Worm (Caenorhabditis elegans) whole organism, late embryonic: Measurements from ENCODE around the gene dhs-30.

Experiments used
- F13H6.1 ChIP-seq: sonication (generic microtip); optimal IDR thresholded peaks from 2 replicates; lab custom pipeline; 2016; ENCODE audit warnings: missing genetic modification characterization, missing compliant biosample characterization
- ceh-18 ChIP-seq: sonication (generic microtip); optimal IDR thresholded peaks from 2 replicates; lab custom pipeline; 2016; ENCODE audit warnings: missing genetic modification characterization, missing compliant biosample characterization
- ceh-45 ChIP-seq: fragments of 200-800 bp; sonication (Bioruptor generic); IDR thresholded peaks from 2 replicates; pipeline ENCODE4 v1.3.6; 2022; ENCODE audit warnings: missing genetic modification reagents, missing genetic modification characterization, missing compliant biosample characterization
- ceh-48 ChIP-seq: sonication (generic microtip); optimal IDR thresholded peaks from 2 replicates; lab custom pipeline; 2016; ENCODE audit warnings: missing genetic modification characterization, inconsistent platforms, missing compliant biosample characterization
- ceh-9 ChIP-seq: sonication (generic microtip); optimal IDR thresholded peaks from 2 replicates; lab custom pipeline; 2016; ENCODE audit warnings: mild to moderate bottlenecking, missing genetic modification characterization, inconsistent platforms, missing compliant biosample characterization
- che-1 ChIP-seq: sonication (generic microtip); optimal IDR thresholded peaks from 2 replicates; lab custom pipeline; 2016; ENCODE audit warnings: mild to moderate bottlenecking, missing genetic modification characterization, missing compliant biosample characterization
- elt-2 ChIP-seq: sonication (generic microtip); optimal IDR thresholded peaks from 2 replicates; lab custom pipeline; 2016; ENCODE audit warnings: missing genetic modification reagents, missing genetic modification characterization, missing compliant biosample characterization
- fkh-6 ChIP-seq: sonication (generic microtip); optimal IDR thresholded peaks from 2 replicates; lab custom pipeline; 2016; ENCODE audit warnings: missing genetic modification characterization, missing compliant biosample characterization
- hlh-15 ChIP-seq: sonication (generic microtip); optimal IDR thresholded peaks from 2 replicates; lab custom pipeline; 2016; ENCODE audit warnings: missing genetic modification characterization, missing compliant biosample characterization
- hlh-8 ChIP-seq: sonication (generic microtip); optimal IDR thresholded peaks from 2 replicates; lab custom pipeline; 2016; ENCODE audit warnings: missing genotype, missing genetic modification characterization, missing compliant biosample characterization
- lin-11 ChIP-seq: fragments of 200-800 bp; sonication (Bioruptor generic); optimal IDR thresholded peaks from 2 replicates; lab custom pipeline; 2018; ENCODE audit warnings: mild to moderate bottlenecking, missing genetic modification characterization, missing compliant biosample characterization
- nhr-11 ChIP-seq: fragments of 150-350 bp; optimal IDR thresholded peaks from 2 replicates; lab custom pipeline; 2014; ENCODE audit warnings: missing biosample characterization, missing genetic modification characterization
- sox-4 ChIP-seq: sonication (generic microtip); optimal IDR thresholded peaks from 2 replicates; lab custom pipeline; 2017; ENCODE audit warnings: mild to moderate bottlenecking, missing genetic modification characterization, inconsistent platforms, missing compliant biosample characterization
- unc-3 ChIP-seq, 2 experiments: fragments of 200-800 bp in 1 of 2; sonication (Bioruptor generic) in 1 of 2; sonication (generic microtip) in 1 of 2; conservative IDR thresholded peaks in 1 of 2; optimal IDR thresholded peaks in 1 of 2; 2 replicates each; pipeline versions ENCODE4 v1.3.6 to Lab custom; 2016 to 2022; ENCODE audit warnings: missing compliant biosample characterization in 2 of 2, missing genetic modification characterization in 2 of 2, missing genetic modification reagents in 1 of 2

- TF ChIP-seq ceh-45 (no peak), elt-2 (tag; lab: Kevin White, UChicago) (no peak), che-1 (tag; lab: Kevin White, UChicago) (no peak), ceh-9 (tag; lab: Kevin White, UChicago) (no peak), hlh-8 (tag; lab: Kevin White, UChicago) (no peak), unc-3 (GFP tag; conservative IDR thresholded peaks at IDR 0.05; lab: Robert Waterston, UW) (no peak), unc-3 (tag; optimal IDR thresholded peaks at IDR 0.05; lab: Kevin White, UChicago) (no peak), sox-4 (no peak), lin-11 (tag; lab: Kevin White, UChicago) (no peak), fkh-6 (tag; lab: Kevin White, UChicago) (no peak), F13H6.1 (no peak), nhr-11 (tag; lab: Kevin White, UChicago) (no peak), ceh-18 (tag; lab: Kevin White, UChicago) (no peak), ceh-48 (tag; lab: Kevin White, UChicago) (no peak), hlh-15 (no peak)
These were observed 24.1 kb downstream of the dhs-30 start for ce11 chrX:17211513-17211912.
